Worm (Caenorhabditis elegans) whole organism, late embryonic: Measurements from ENCODE around the gene ZK185.1.

ENCODE experiments used
- C38D4.7 ChIP-seq: fragments of 200-800 bp; sonication (Bioruptor generic); optimal IDR thresholded peaks from 2 replicates; lab custom pipeline; 2018; ENCODE audit warnings: mild to moderate bottlenecking, missing genetic modification characterization, moderate library complexity, missing compliant biosample characterization
- F13H6.1 ChIP-seq: sonication (generic microtip); optimal IDR thresholded peaks from 2 replicates; lab custom pipeline; 2016; ENCODE audit warnings: missing genetic modification characterization, missing compliant biosample characterization
- K02D7.2 ChIP-seq: sonication (generic microtip); optimal IDR thresholded peaks from 2 replicates; lab custom pipeline; 2017; ENCODE audit warnings: mild to moderate bottlenecking, missing genetic modification characterization, missing compliant biosample characterization
- K09A11.1 ChIP-seq: sonication (generic microtip); optimal IDR thresholded peaks from 2 replicates; lab custom pipeline; 2017; ENCODE audit warnings: antibody characterized with exemption, mild to moderate bottlenecking, missing genetic modification characterization, missing compliant biosample characterization; ENCODE audit not compliant: insufficient read depth
- ceh-19 ChIP-seq: fragments of 200-800 bp; sonication (Bioruptor generic); optimal IDR thresholded peaks from 2 replicates; lab custom pipeline; 2018; ENCODE audit warnings: mild to moderate bottlenecking, missing genetic modification characterization, missing compliant biosample characterization
- elt-2 ChIP-seq: sonication (generic microtip); optimal IDR thresholded peaks from 2 replicates; lab custom pipeline; 2016; ENCODE audit warnings: missing genetic modification reagents, missing genetic modification characterization, missing compliant biosample characterization
- elt-4 ChIP-seq: sonication (generic microtip); optimal IDR thresholded peaks from 2 replicates; lab custom pipeline; 2016; ENCODE audit warnings: missing genetic modification characterization, missing compliant biosample characterization
- ets-4 ChIP-seq: sonication (generic microtip); optimal IDR thresholded peaks from 2 replicates; lab custom pipeline; 2016; ENCODE audit warnings: missing genetic modification characterization, missing compliant biosample characterization
- eyg-1 ChIP-seq: sonication (generic microtip); optimal IDR thresholded peaks from 2 replicates; lab custom pipeline; 2016; ENCODE audit warnings: missing genotype, missing genetic modification characterization, missing compliant biosample characterization
- hlh-15 ChIP-seq: sonication (generic microtip); optimal IDR thresholded peaks from 2 replicates; lab custom pipeline; 2016; ENCODE audit warnings: missing genetic modification characterization, missing compliant biosample characterization
- madf-2 ChIP-seq: sonication (generic microtip); optimal IDR thresholded peaks from 2 replicates; lab custom pipeline; 2017; ENCODE audit warnings: missing genetic modification characterization, missing compliant biosample characterization
- nfya-1 ChIP-seq: sonication (generic microtip); optimal IDR thresholded peaks from 2 replicates; lab custom pipeline; 2017; ENCODE audit warnings: missing genetic modification characterization, mild to moderate bottlenecking, missing compliant biosample characterization, antibody characterized with exemption, moderate library complexity
- pat-9 ChIP-seq: fragments of 200-800 bp; sonication (Bioruptor generic); optimal IDR thresholded peaks from 2 replicates; lab custom pipeline; 2018; ENCODE audit warnings: mild to moderate bottlenecking, missing genetic modification characterization, moderate library complexity, missing compliant biosample characterization
- pha-2 ChIP-seq: sonication (generic microtip); optimal IDR thresholded peaks from 2 replicates; lab custom pipeline; 2017; ENCODE audit warnings: mild to moderate bottlenecking, missing genetic modification characterization, missing compliant biosample characterization
- ref-2 ChIP-seq: sonication (generic microtip); optimal IDR thresholded peaks from 2 replicates; lab custom pipeline; 2016; ENCODE audit warnings: missing genetic modification characterization, missing compliant biosample characterization
- rnt-1 ChIP-seq: sonication (generic microtip); optimal IDR thresholded peaks from 2 replicates; lab custom pipeline; 2016; ENCODE audit warnings: missing genetic modification characterization, missing compliant biosample characterization
- sox-2 ChIP-seq: fragments of 200-800 bp; sonication (Bioruptor generic); IDR thresholded peaks from 2 replicates; pipeline ENCODE4 v1.3.6; 2022; ENCODE audit warnings: missing genetic modification reagents, missing genetic modification characterization, missing compliant biosample characterization
- syd-9 ChIP-seq: sonication (generic microtip); optimal IDR thresholded peaks from 2 replicates; lab custom pipeline; 2016; ENCODE audit warnings: mild to moderate bottlenecking, missing genetic modification characterization, moderate library complexity, missing compliant biosample characterization
- tbx-2 ChIP-seq: sonication (generic microtip); optimal IDR thresholded peaks from 2 replicates; lab custom pipeline; 2016; ENCODE audit warnings: missing genetic modification characterization, missing compliant biosample characterization
- ttx-3 ChIP-seq: sonication (generic microtip); optimal IDR thresholded peaks from 2 replicates; lab custom pipeline; 2016; ENCODE audit warnings: missing genetic modification reagents, missing genetic modification characterization, missing compliant biosample characterization

The ZK185.1 gene

DNA sequence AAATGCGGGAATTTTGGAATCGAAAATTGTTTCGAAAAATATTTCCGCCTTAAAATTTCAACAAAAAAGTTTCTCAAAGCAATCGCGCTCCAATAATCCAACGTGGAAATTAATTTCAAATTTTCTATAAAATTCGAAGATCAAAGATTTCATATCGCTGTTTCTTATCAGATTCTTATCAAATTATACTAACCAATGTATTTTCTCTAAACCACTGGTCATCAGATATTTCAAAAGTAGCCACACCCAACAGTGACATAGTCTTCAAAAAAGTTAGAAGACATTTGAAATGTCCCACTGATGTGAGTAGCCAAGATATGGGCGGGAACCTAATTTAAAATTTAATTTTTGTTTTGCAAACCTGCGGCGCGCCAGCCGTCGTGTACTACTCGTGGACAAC, 39.2 kb downstream of the ZK185.1 start:
- TF ChIP-seq F13H6.1 = no peak

ce11 chrIV:4588408-4588807, 40.1 kb downstream of the ZK185.1 start:
- TF ChIP-seq ref-2 (tag; lab: Kevin White, UChicago) (peak; percentile 57), pat-9 (tag; lab: Kevin White, UChicago) (no peak), syd-9 (tag; lab: Kevin White, UChicago) (no peak), rnt-1 (tag; lab: Kevin White, UChicago) (peak; percentile 13), F13H6.1 (no peak), pha-2 (tag; lab: Kevin White, UChicago) (peak; percentile 58), ceh-19 (GFP tag; lab: Kevin White, UChicago) (peak; percentile 14)

- TF ChIP-seq nfya-1 (no peak), ttx-3 (tag; lab: Kevin White, UChicago) (no peak), pat-9 (tag; lab: Kevin White, UChicago) (no peak), sox-2 (GFP tag; lab: Robert Waterston, UW) (no peak), K09A11.1 (tag; lab: Kevin White, UChicago) (no peak), C38D4.7 (GFP tag; lab: Kevin White, UChicago) (no peak), elt-4 (tag; lab: Kevin White, UChicago) (no peak), ets-4 (tag; lab: Kevin White, UChicago) (no peak), hlh-15 (tag; lab: Kevin White, UChicago) (no peak), eyg-1 (tag; lab: Kevin White, UChicago) (no peak), tbx-2 (tag; lab: Kevin White, UChicago) (no peak), madf-2 (no peak)
- TF ChIP-seq, all 69 proteins: peak for 0
Observed at ce11 chrIV:4596824-4597223, 48.5 kb downstream of the ZK185.1 start, which contains the start of gene F19C7.3. F19C7.3 (plus strand) TSS chrIV:4597124.

ce11 chrIV:4599352-4600004, 51.1 kb downstream of the ZK185.1 start, which contains the start of gene F19C7.2:
F19C7.2 (plus strand) TSS chrIV:4599954.
- TF ChIP-seq K02D7.2 (tag; lab: Kevin White, UChicago) = no peak
- peak; percentile 24 for TF ChIP-seq elt-2 (tag; lab: Kevin White, UChicago)
